Worm (Caenorhabditis elegans) whole organism, early embryonic: ENCODE data around the gene col-170.

Source experiments
- B0310.2 ChIP-seq: sonication (generic microtip); optimal IDR thresholded peaks from 2 replicates; lab custom pipeline; 2016; ENCODE audit warnings: mild to moderate bottlenecking, missing genetic modification characterization, missing compliant biosample characterization
- F13C5.2 ChIP-seq: sonication (generic microtip); optimal IDR thresholded peaks from 2 replicates; lab custom pipeline; 2017; ENCODE audit warnings: mild to moderate bottlenecking, missing genetic modification characterization, inconsistent platforms, missing compliant biosample characterization
- aly-1 ChIP-seq: sonication (generic microtip); optimal IDR thresholded peaks from 2 replicates; lab custom pipeline; 2016; ENCODE audit warnings: missing genetic modification characterization, missing compliant biosample characterization
- ama-1 ChIP-seq: fragments of 150-350 bp; optimal IDR thresholded peaks from 2 replicates; lab custom pipeline; 2014
- ceh-13 ChIP-seq: fragments of 200-800 bp; sonication (Bioruptor generic); optimal IDR thresholded peaks from 2 replicates; lab custom pipeline; 2018; ENCODE audit warnings: mild to moderate bottlenecking, missing genetic modification characterization, missing compliant biosample characterization
- ceh-36 ChIP-seq: sonication (generic microtip); optimal IDR thresholded peaks from 2 replicates; lab custom pipeline; 2016; ENCODE audit warnings: missing genetic modification characterization, inconsistent platforms, missing compliant biosample characterization
- ets-7 ChIP-seq: sonication (generic microtip); optimal IDR thresholded peaks from 2 replicates; lab custom pipeline; 2016; ENCODE audit warnings: missing genotype, missing genetic modification characterization, missing compliant biosample characterization
- flt-1 ChIP-seq: fragments of 200-800 bp; sonication (Bioruptor generic); IDR thresholded peaks from 2 replicates; pipeline ENCODE4 v1.3.6; 2022; ENCODE audit warnings: missing genetic modification characterization, missing compliant biosample characterization
- hmbx-1 ChIP-seq: sonication (generic microtip); optimal IDR thresholded peaks from 2 replicates; lab custom pipeline; 2016; ENCODE audit warnings: mild to moderate bottlenecking, missing genetic modification characterization, missing compliant biosample characterization
- hmg-4 ChIP-seq: fragments of 200-800 bp; sonication (Bioruptor generic); optimal IDR thresholded peaks from 2 replicates; lab custom pipeline; 2018; ENCODE audit warnings: mild to moderate bottlenecking, missing genetic modification characterization, missing compliant biosample characterization
- hnd-1 ChIP-seq: sonication (generic microtip); optimal IDR thresholded peaks from 2 replicates; lab custom pipeline; 2016; ENCODE audit warnings: missing genetic modification characterization, missing compliant biosample characterization
- pes-1 ChIP-seq: fragments of 200-800 bp; sonication (Bioruptor generic); IDR thresholded peaks from 2 replicates; pipeline ENCODE4 v1.3.6; 2022; ENCODE audit warnings: missing genetic modification reagents, missing genetic modification characterization, missing compliant biosample characterization
- scrt-1 ChIP-seq: fragments of 200-800 bp; sonication (Bioruptor generic); IDR thresholded peaks from 2 replicates; pipeline ENCODE4 v1.3.6; 2022; ENCODE audit warnings: missing genetic modification characterization, missing compliant biosample characterization
- sea-1 ChIP-seq: fragments of 200-800 bp; sonication (Bioruptor generic); conservative IDR thresholded peaks from 2 replicates; pipeline ENCODE4 v1.3.6; 2022; ENCODE audit warnings: missing genetic modification characterization, missing compliant biosample characterization
- tbx-11 ChIP-seq: fragments of 200-800 bp; sonication (Bioruptor generic); IDR thresholded peaks from 2 replicates; pipeline ENCODE4 v1.3.6; 2022; ENCODE audit warnings: missing genetic modification characterization, missing compliant biosample characterization
- tbx-37 ChIP-seq: fragments of 200-800 bp; sonication (Bioruptor generic); conservative IDR thresholded peaks from 2 replicates; pipeline ENCODE4 v1.3.6; 2022; ENCODE audit warnings: missing genetic modification reagents, missing genetic modification characterization, missing compliant biosample characterization
- tra-4 ChIP-seq: sonication (generic microtip); optimal IDR thresholded peaks from 2 replicates; lab custom pipeline; 2017; ENCODE audit warnings: missing genetic modification characterization, missing compliant biosample characterization

col-170 gene

DNA sequence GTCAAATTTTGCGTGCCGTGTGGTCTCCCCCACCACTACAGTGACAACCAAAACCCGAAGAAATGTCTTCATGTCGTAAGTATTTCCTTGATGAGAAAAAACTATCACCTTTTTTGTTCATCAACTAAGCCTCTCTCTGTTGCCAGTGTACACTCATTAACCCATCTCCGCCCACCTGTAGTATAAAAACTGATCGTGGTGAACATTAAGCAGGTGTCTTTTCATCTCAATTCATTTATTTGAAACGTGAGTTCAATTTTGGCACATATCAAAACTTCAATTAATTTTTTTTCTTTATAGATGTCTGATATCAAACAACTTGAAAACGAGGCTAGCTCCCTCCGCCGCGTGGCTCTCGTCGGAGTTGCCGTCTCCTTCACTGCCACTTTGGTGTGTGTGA lies at the start of gene col-170:
Gene col-170, plus strand, starts transcription at position 301 of the 400 bp plus-strand sequence.
- no peak for TF ChIP-seq tbx-37
- no peak for TF ChIP-seq ama-1 (lab: Kevin White, UChicago)
- TF ChIP-seq hmbx-1: no peak

DNA sequence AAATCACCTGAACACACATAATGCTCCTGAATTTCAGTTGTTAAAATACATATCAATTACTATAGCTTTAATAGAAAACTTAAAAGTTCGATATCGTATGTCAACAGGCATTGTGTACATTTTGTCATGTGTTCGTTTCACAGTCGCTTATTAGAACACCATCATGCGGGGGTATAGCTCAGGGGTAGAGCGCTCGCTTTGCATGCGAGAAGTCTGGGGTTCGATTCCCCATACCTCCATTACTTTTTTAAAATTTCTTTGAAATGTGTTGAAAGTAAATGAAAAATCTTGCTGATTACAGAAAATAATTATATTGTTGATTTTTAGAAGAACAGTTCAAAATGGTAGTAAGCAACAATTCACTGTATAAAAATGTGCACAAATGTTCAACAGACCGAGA lies 45.4 kb upstream of the col-170 start:
- TF ChIP-seq sea-1 (GFP tag; lab: Robert Waterston, UW) (peak; percentile 80), F13C5.2 (tag; lab: Kevin White, UChicago) (no peak), ceh-13 (GFP tag; lab: Kevin White, UChicago) (peak; percentile 63), ceh-36 (tag; lab: Kevin White, UChicago) (peak; percentile 75), hnd-1 (tag; lab: Kevin White, UChicago) (no peak), pes-1 (GFP tag; lab: Robert Waterston, UW) (peak; percentile 87), B0310.2 (tag; lab: Kevin White, UChicago) (peak; percentile 12), tbx-11 (GFP tag; lab: Robert Waterston, UW) (peak; percentile 63; the same call in 1 of the 2 replicates), hmg-4 (GFP tag; lab: Kevin White, UChicago) (peak; percentile 23), ama-1 (lab: Kevin White, UChicago) (no peak), aly-1 (tag; lab: Kevin White, UChicago) (no peak), hmbx-1 (peak; percentile 21), ets-7 (tag; lab: Kevin White, UChicago) (no peak), scrt-1 (GFP tag; lab: Robert Waterston, UW) (peak; percentile 75), tbx-37 (peak; percentile 45; the same call in 1 of the 2 replicates), tra-4 (tag; lab: Kevin White, UChicago) (no peak), flt-1 (GFP tag; lab: Robert Waterston, UW) (peak; percentile 71; the same call in 1 of the 2 replicates)

DNA sequence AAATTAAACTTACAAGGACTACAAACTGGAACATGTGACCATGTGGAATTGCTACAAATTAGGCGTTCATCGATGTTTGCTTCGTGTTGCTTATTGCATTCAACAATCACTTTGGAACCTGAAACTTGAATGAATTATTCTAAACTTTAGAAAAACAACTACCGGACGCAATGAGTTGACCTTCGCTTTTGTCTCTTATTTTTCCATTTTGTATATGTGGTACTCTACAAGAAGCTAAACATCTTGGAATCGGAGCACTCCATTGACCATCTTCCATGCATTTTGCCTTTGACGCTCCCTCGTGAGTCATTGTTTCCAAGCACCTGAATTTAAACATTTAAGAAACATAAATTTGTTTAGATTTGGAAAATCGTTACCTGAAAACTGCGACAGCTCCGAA lies 42.5 kb upstream of the col-170 start:
- TF ChIP-seq F13C5.2 (tag; lab: Kevin White, UChicago) (no peak), flt-1 (GFP tag; lab: Robert Waterston, UW) (no peak), tra-4 (tag; lab: Kevin White, UChicago) (no peak)

DNA sequence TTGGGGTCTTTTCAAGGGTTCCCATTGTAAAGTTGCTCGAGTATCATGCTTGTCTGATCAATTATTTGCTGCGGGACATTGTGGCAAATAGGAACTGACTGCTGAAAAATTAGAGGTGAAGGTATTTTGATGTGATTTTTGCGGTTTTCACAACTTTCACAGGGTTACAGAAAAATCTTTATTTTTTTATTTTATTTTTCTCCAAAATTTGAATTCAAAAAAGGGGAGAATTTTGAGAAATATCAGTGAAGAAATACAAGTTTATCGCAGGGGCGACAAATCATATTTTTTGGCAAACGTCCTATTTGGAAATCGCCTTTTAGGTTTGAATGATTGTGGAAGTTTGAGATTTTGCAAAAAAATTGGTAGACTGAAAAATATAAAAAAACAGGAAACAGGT lies 39.9 kb upstream of the col-170 start, which contains the start of gene lev-9:
Gene lev-9, minus strand, starts transcription at position 101 of the 400 bp plus-strand sequence.
- TF ChIP-seq pes-1 (GFP tag; lab: Robert Waterston, UW): no peak
- no peak for TF ChIP-seq ceh-13 (GFP tag; lab: Kevin White, UChicago)
- TF ChIP-seq sea-1 (GFP tag; lab: Robert Waterston, UW): no peak
- no peak for TF ChIP-seq ceh-36 (tag; lab: Kevin White, UChicago)
- TF ChIP-seq tbx-11 (GFP tag; lab: Robert Waterston, UW): no peak

DNA sequence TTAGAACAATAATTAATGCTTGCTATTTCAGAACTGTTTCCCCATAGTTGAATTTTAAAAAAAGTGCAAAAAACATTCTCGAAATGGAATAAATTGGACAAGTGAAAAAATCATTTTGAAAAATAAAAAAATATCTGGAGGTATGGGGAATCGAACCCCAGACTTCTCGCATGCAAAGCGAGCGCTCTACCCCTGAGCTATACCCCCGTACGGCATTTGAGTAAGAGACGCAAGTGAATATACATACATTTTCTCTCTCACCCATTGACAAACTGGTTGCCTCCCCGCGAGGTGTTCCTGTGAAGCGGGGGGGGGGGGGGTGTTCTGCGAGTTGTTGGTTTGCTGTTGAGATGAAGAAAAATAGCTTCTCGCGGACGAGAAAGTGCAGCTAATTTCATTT lies 39.4 kb upstream of the col-170 start:
- TF ChIP-seq hmg-4 (GFP tag; lab: Kevin White, UChicago): peak; percentile 98
- peak; percentile 88 for TF ChIP-seq ets-7 (tag; lab: Kevin White, UChicago)
- TF ChIP-seq tbx-11 (GFP tag; lab: Robert Waterston, UW): peak; percentile 97
- peak; percentile 92 for TF ChIP-seq aly-1 (tag; lab: Kevin White, UChicago)
- TF ChIP-seq ceh-36 (tag; lab: Kevin White, UChicago): peak; percentile 95
- peak; percentile 98 for TF ChIP-seq sea-1 (GFP tag; lab: Robert Waterston, UW)
- TF ChIP-seq hmbx-1: peak; percentile 78
- TF ChIP-seq B0310.2 (tag; lab: Kevin White, UChicago): peak; percentile 86
- peak; percentile 99 for TF ChIP-seq tbx-37
- peak; percentile 98 for TF ChIP-seq flt-1 (GFP tag; lab: Robert Waterston, UW)
- TF ChIP-seq pes-1 (GFP tag; lab: Robert Waterston, UW): peak; percentile 98
- TF ChIP-seq ama-1 (lab: Kevin White, UChicago): no peak
- peak; percentile 97 for TF ChIP-seq scrt-1 (GFP tag; lab: Robert Waterston, UW)
- TF ChIP-seq ceh-13 (GFP tag; lab: Kevin White, UChicago): peak; percentile 85
- TF ChIP-seq hnd-1 (tag; lab: Kevin White, UChicago): peak; percentile 91
- peak; percentile 84 for TF ChIP-seq tra-4 (tag; lab: Kevin White, UChicago)
- TF ChIP-seq F13C5.2 (tag; lab: Kevin White, UChicago): peak; percentile 92

DNA sequence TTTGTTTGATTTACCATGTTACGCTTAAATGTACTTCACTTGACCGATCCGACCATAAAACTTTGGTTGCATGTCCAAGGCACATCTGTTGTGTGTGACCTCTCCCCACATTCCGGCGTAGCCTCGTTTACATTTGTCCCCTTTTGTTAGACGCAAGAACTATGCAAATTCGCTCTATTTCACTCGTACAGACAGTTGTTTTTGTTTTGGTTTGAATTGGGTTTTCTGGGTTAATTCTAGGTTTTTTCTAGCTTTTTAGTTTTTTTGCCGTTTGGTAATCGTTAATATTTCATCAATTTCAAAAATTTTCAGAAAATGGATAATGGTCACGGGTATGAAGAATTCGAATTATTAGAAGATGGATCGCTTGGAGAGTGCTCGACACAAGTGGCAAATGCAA lies 38.7 kb upstream of the col-170 start, which contains the start of gene mom-1:
Gene mom-1, plus strand, starts transcription at position 301 of the 400 bp plus-strand sequence.
- no peak for TF ChIP-seq F13C5.2 (tag; lab: Kevin White, UChicago)
- TF ChIP-seq tra-4 (tag; lab: Kevin White, UChicago): no peak
- TF ChIP-seq flt-1 (GFP tag; lab: Robert Waterston, UW): no peak
- no peak for TF ChIP-seq tbx-37
- no peak for TF ChIP-seq aly-1 (tag; lab: Kevin White, UChicago)
- no peak for TF ChIP-seq scrt-1 (GFP tag; lab: Robert Waterston, UW)
- no peak for TF ChIP-seq ceh-36 (tag; lab: Kevin White, UChicago)
- no peak for TF ChIP-seq ets-7 (tag; lab: Kevin White, UChicago)
- no peak for TF ChIP-seq hmbx-1
- TF ChIP-seq B0310.2 (tag; lab: Kevin White, UChicago): no peak
- TF ChIP-seq hmg-4 (GFP tag; lab: Kevin White, UChicago): no peak
- TF ChIP-seq pes-1 (GFP tag; lab: Robert Waterston, UW): no peak
- no peak for TF ChIP-seq ceh-13 (GFP tag; lab: Kevin White, UChicago)
- TF ChIP-seq hnd-1 (tag; lab: Kevin White, UChicago): no peak
- no peak for TF ChIP-seq sea-1 (GFP tag; lab: Robert Waterston, UW)
- no peak for TF ChIP-seq ama-1 (lab: Kevin White, UChicago)
- no peak for TF ChIP-seq tbx-11 (GFP tag; lab: Robert Waterston, UW)

DNA sequence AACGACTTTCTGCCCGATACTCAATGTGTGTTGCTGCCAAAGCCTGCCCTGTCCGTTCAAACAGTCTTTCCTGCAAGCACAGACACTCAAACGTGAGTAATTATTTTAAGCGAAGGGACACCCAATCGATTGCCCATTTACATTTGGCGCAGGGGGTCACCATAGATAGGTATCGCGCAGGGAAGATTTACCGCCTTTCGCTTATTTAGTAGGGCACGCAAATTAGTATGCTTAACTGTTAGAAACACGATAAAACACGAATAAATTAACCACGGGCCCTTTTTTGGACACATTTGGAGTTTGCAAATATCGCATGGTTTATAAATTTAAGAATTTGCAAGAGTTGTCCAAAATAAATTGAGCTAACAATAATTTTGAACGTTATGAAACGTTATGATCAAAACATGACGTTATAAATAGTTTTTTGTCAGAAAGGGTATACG lies 35.1 kb upstream of the col-170 start:
- TF ChIP-seq flt-1 (GFP tag; lab: Robert Waterston, UW): peak; percentile 70
- TF ChIP-seq B0310.2 (tag; lab: Kevin White, UChicago): no peak
- TF ChIP-seq pes-1 (GFP tag; lab: Robert Waterston, UW): no peak; the same call in 1 of the 2 replicates
- TF ChIP-seq F13C5.2 (tag; lab: Kevin White, UChicago): peak; percentile 95
- TF ChIP-seq ceh-36 (tag; lab: Kevin White, UChicago): no peak
- peak; percentile 51 for TF ChIP-seq ceh-13 (GFP tag; lab: Kevin White, UChicago)
- no peak for TF ChIP-seq ama-1 (lab: Kevin White, UChicago)
- TF ChIP-seq sea-1 (GFP tag; lab: Robert Waterston, UW): peak; percentile 63
- TF ChIP-seq tbx-11 (GFP tag; lab: Robert Waterston, UW): no peak
- no peak for TF ChIP-seq hmbx-1
- TF ChIP-seq hmg-4 (GFP tag; lab: Kevin White, UChicago): peak; percentile 92
- no peak for TF ChIP-seq aly-1 (tag; lab: Kevin White, UChicago)
- peak; percentile 1 for TF ChIP-seq ets-7 (tag; lab: Kevin White, UChicago)
- peak; percentile 64; the same call in 1 of the 2 replicates for TF ChIP-seq tbx-37
- peak; percentile 37 for TF ChIP-seq hnd-1 (tag; lab: Kevin White, UChicago)
- peak; percentile 79 for TF ChIP-seq scrt-1 (GFP tag; lab: Robert Waterston, UW)
- peak; percentile 40 for TF ChIP-seq tra-4 (tag; lab: Kevin White, UChicago)
